Fruit fly (Drosophila melanogaster): ENCODE results near the gene snRNP-U1-C.
A peak's percentile ranks its signal among the peaks of the same experiment; 100 is the strongest.

Gene snRNP-U1-C

DNA sequence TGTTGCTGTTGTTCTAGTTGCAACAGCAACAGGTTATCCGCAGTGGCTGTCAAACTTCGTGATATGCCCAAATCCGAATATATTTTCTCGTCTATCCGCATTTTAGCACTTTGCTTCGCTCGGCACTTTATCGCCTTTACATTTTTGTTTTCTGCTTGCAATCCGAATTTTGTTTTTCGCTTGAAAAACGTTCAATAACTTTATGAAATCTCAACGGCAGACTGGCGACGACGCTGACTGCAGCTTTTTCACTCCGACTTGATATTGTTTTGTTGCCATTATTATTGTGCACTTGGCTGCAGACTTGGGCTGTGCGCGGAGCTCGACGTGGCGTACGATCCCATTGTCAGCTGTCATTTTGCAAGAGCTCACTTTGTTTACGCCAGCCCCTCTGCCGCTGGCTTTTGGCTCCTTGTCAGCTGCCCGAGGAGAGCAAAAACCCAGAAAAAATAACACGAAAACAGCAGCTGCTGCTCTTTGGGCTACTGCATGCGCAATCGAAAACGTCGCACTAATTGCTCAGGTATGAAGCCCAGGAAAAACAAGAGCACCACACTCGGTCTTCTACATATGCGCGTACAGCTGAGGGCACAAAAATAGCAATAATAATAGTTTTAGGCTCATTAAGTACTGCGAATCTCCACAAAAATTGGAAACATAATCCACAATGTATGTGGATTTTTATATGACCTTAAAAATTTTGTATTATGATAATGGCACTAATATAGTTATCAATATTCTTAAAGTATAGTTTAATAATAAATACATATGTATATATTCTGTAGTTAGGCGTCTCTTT lies 2.8 kb upstream of the snRNP-U1-C start (continued):
- no peak for TF ChIP-seq CG34376 (GFP tag; optimal IDR thresholded peaks at IDR 0.05)
- no peak for TF ChIP-seq CG1529 (GFP tag; optimal IDR thresholded peaks at IDR 0.05)

DNA sequence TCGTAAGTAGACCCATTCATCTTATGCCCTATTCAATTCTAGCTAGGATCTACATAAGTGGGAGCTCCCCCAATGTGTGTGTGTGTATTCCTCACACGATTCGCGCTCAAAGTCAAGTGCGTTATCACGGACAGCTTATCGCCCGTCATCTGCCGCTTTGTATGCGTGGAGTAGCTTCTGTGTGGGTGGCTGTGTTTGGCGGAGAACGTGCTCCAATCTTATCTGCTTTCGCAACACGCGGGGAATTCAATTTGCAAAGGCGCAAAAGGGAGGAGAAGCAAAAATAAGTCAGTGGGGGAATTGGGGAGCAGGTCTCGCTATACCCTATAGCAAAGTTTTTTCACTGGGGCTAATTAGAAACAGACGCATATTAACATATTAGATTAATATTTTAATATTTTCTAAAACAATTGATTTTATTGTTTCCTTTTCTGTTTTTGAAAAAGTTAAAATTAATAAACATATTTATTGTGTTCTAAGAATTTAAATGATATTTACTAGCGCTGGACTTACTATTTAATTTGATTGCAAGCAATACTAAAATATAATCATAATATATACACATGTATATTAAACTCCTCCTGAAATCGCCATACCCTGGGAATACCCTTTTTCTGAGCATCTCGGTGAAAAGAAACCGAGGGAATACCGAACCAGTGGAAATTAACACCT lies 1.8 kb upstream of the snRNP-U1-C start:
- no peak for TF ChIP-seq CG7372 (GFP tag; IDR thresholded peaks at IDR 0.05)
- no peak for TF ChIP-seq CG34422 (GFP tag; IDR thresholded peaks at IDR 0.05)
- no peak for TF ChIP-seq bab2 (GFP tag; optimal IDR thresholded peaks at IDR 0.05)
- peak; percentile 27 for TF ChIP-seq CG17359 (tag; optimal IDR thresholded peaks at IDR 0.05)
- TF ChIP-seq CG1233 (GFP tag; optimal IDR thresholded peaks at IDR 0.05) = peak; percentile 45
- TF ChIP-seq Sox102F (GFP tag; optimal IDR thresholded peaks at IDR 0.05) = peak; percentile 26
- no peak for TF ChIP-seq Hr78 (GFP tag; optimal IDR thresholded peaks at IDR 0.05)
- TF ChIP-seq CG18599 (GFP tag; optimal IDR thresholded peaks at IDR 0.05) = peak; percentile 86
- peak; percentile 35 for TF ChIP-seq CG18619 (GFP tag; optimal IDR thresholded peaks at IDR 0.05)
- peak; percentile 26 for TF ChIP-seq Hr3 (GFP tag; optimal IDR thresholded peaks at IDR 0.05)
- TF ChIP-seq croc (GFP tag; conservative IDR thresholded peaks at IDR 0.05) = no peak
- peak; percentile 76 for TF ChIP-seq Meics (GFP tag; optimal IDR thresholded peaks at IDR 0.05)
- peak; percentile 9 for TF ChIP-seq Chrac-16 (GFP tag; optimal IDR thresholded peaks at IDR 0.05)
- peak; percentile 69 for TF ChIP-seq al (GFP tag; IDR thresholded peaks at IDR 0.05)
- TF ChIP-seq dysf (GFP tag; IDR thresholded peaks at IDR 0.05) = peak; percentile 63
- 0 out of 3 replicates have a peak, but pooled peaks have one; percentile 31 for TF ChIP-seq vnd (GFP tag; IDR thresholded peaks at IDR 0.05; ENCODE audit: partially characterized antibody)
- TF ChIP-seq Hsf (GFP tag; optimal IDR thresholded peaks at IDR 0.05) = peak; percentile 24
- no peak for TF ChIP-seq corto (GFP tag; optimal IDR thresholded peaks at IDR 0.05)
- TF ChIP-seq cwo (GFP tag; optimal IDR thresholded peaks at IDR 0.05) = peak; percentile 88
- peak; percentile 13 for TF ChIP-seq CG10979 (tag; optimal IDR thresholded peaks at IDR 0.05)
- TF ChIP-seq gt (GFP tag; IDR thresholded peaks at IDR 0.05) = no peak
- peak; percentile 54 for TF ChIP-seq CG30403 (GFP tag; optimal IDR thresholded peaks at IDR 0.05)
- no peak for TF ChIP-seq slp2 (GFP tag; optimal IDR thresholded peaks at IDR 0.05)
- no peak for TF ChIP-seq Dip2 (GFP tag; IDR thresholded peaks at IDR 0.05)
- TF ChIP-seq ind (GFP tag; optimal IDR thresholded peaks at IDR 0.05) = peak; percentile 38
- peak; percentile 33; the same call in 1 of the 2 replicates for TF ChIP-seq Xrp1 (GFP tag; IDR thresholded peaks at IDR 0.05)
- TF ChIP-seq cas (GFP tag; IDR thresholded peaks at IDR 0.05) = no peak
- no peak for TF ChIP-seq H2.0 (GFP tag; IDR thresholded peaks at IDR 0.05)
- no peak for TF ChIP-seq eve (GFP tag; optimal IDR thresholded peaks at IDR 0.05)
- no peak for TF ChIP-seq YL-1 (GFP tag; optimal IDR thresholded peaks at IDR 0.05)
- TF ChIP-seq gem (tag; optimal IDR thresholded peaks at IDR 0.05) = peak; percentile 71
- no peak for TF ChIP-seq dimm (GFP tag; IDR thresholded peaks at IDR 0.05)
- TF ChIP-seq Blimp-1 (GFP tag; optimal IDR thresholded peaks at IDR 0.05) = peak; percentile 11
- no peak for TF ChIP-seq ttk (GFP tag; IDR thresholded peaks at IDR 0.05)
- peak; percentile 40 for TF ChIP-seq Sox100B (GFP tag; optimal IDR thresholded peaks at IDR 0.05)
- no peak for TF ChIP-seq CG6791 (GFP tag; IDR thresholded peaks at IDR 0.05; ENCODE audit: partially characterized antibody)
- no peak for TF ChIP-seq dm (GFP tag; optimal IDR thresholded peaks at IDR 0.05)
- TF ChIP-seq chif (GFP tag; optimal IDR thresholded peaks at IDR 0.05) = no peak
- TF ChIP-seq CG1602 (GFP tag; optimal IDR thresholded peaks at IDR 0.05) = peak; percentile 7
- peak; percentile 11; the same call in 1 of the 2 replicates for TF ChIP-seq Adf1 (GFP tag; IDR thresholded peaks at IDR 0.05)
- TF ChIP-seq CG12659 (GFP tag; optimal IDR thresholded peaks at IDR 0.05) = peak; percentile 23
- no peak for TF ChIP-seq CrebB (tag; optimal IDR thresholded peaks at IDR 0.05)
- TF ChIP-seq schlank (tag; optimal IDR thresholded peaks at IDR 0.05) = no peak
- TF ChIP-seq otp (GFP tag; IDR thresholded peaks at IDR 0.05) = no peak

All from whole organism, embryonic.